Worm (Caenorhabditis elegans) whole organism, L1 larva: ENCODE measurements around the gene srh-159.
A peak's percentile ranks its signal among the peaks of the same experiment; 100 is the strongest.

Source experiments
- F16B12.6 ChIP-seq: fragments of 150-350 bp; optimal IDR thresholded peaks from 2 replicates; lab custom pipeline; 2014; ENCODE audit warnings: missing biosample characterization, missing genetic modification characterization
- alr-1 ChIP-seq: fragments of 200-800 bp; sonication (Bioruptor generic); optimal IDR thresholded peaks from 2 replicates; lab custom pipeline; 2018; ENCODE audit warnings: borderline replicate concordance, mild to moderate bottlenecking, missing genetic modification characterization, missing compliant biosample characterization
- ceh-90 ChIP-seq: sonication (generic microtip); optimal IDR thresholded peaks from 2 replicates; lab custom pipeline; 2016; ENCODE audit warnings: missing genetic modification characterization, missing compliant biosample characterization
- ces-1 ChIP-seq: fragments of 150-350 bp; optimal IDR thresholded peaks from 2 replicates; lab custom pipeline; 2014; ENCODE audit warnings: missing biosample characterization, missing genetic modification reagents, missing genetic modification characterization
- efl-3 ChIP-seq: fragments of 200-800 bp; sonication (Bioruptor generic); optimal IDR thresholded peaks from 2 replicates; lab custom pipeline; 2018; ENCODE audit warnings: mild to moderate bottlenecking, missing genetic modification characterization, missing compliant biosample characterization
- egl-13 ChIP-seq: sonication (generic microtip); optimal IDR thresholded peaks from 2 replicates; lab custom pipeline; 2016; ENCODE audit warnings: missing genotype, missing genetic modification reagents, missing genetic modification characterization, missing compliant biosample characterization
- ets-5 ChIP-seq: fragments of 200-800 bp; sonication (Bioruptor generic); IDR thresholded peaks from 2 replicates; pipeline ENCODE4 v1.3.6; 2022; ENCODE audit warnings: missing genetic modification characterization, missing compliant biosample characterization
- fkh-10 ChIP-seq: sonication (generic microtip); optimal IDR thresholded peaks from 2 replicates; lab custom pipeline; 2017; ENCODE audit warnings: missing biosample characterization, missing genetic modification reagents, missing genetic modification characterization
- grh-1 ChIP-seq: fragments of 200-800 bp; sonication (Bioruptor generic); IDR thresholded peaks from 2 replicates; pipeline ENCODE4 v1.3.6; 2022; ENCODE audit warnings: missing genetic modification reagents, missing genetic modification characterization, missing compliant biosample characterization
- hlh-4 ChIP-seq: sonication (generic microtip); optimal IDR thresholded peaks from 2 replicates; lab custom pipeline; 2016; ENCODE audit warnings: mild to moderate bottlenecking, missing genetic modification characterization, missing compliant biosample characterization
- lin-13 ChIP-seq: fragments of 150-350 bp; optimal IDR thresholded peaks from 2 replicates; lab custom pipeline; 2014; ENCODE audit warnings: missing biosample characterization, missing genetic modification reagents, missing genetic modification characterization
- lin-14 ChIP-seq: fragments of 200-800 bp; sonication (Bioruptor generic); optimal IDR thresholded peaks from 2 replicates; lab custom pipeline; 2018; ENCODE audit warnings: mild to moderate bottlenecking, missing genetic modification characterization, moderate library complexity, missing compliant biosample characterization
- lin-15B ChIP-seq: fragments of 150-350 bp; sonication (generic microtip); optimal IDR thresholded peaks from 3 replicates; lab custom pipeline; 2014; ENCODE audit warnings: missing biosample characterization, missing genetic modification characterization
- lin-35 ChIP-seq, 2 experiments: fragments of 150-350 bp; optimal IDR thresholded peaks; 2 replicates each; lab custom pipeline; 2014; ENCODE audit warnings: missing biosample characterization in 2 of 2, missing genetic modification characterization in 2 of 2, missing genetic modification reagents in 2 of 2
- lsy-2 ChIP-seq, 2 experiments: fragments of 150-350 bp; optimal IDR thresholded peaks; 2 replicates each; lab custom pipeline; 2014; ENCODE audit warnings: missing biosample characterization in 2 of 2, missing genetic modification characterization in 2 of 2
- nhr-12 ChIP-seq: sonication (generic microtip); optimal IDR thresholded peaks from 2 replicates; lab custom pipeline; 2017; ENCODE audit warnings: missing biosample characterization, missing genetic modification characterization
- nhr-19 ChIP-seq: fragments of 200-800 bp; sonication (Bioruptor generic); conservative IDR thresholded peaks from 2 replicates; pipeline ENCODE4 v1.3.6; 2022; ENCODE audit warnings: missing genetic modification characterization, missing compliant biosample characterization
- nhr-47 ChIP-seq: sonication (generic microtip); optimal IDR thresholded peaks from 2 replicates; lab custom pipeline; 2016; ENCODE audit warnings: mild to moderate bottlenecking, missing genetic modification characterization, moderate library complexity, missing compliant biosample characterization
- nhr-84 ChIP-seq: sonication (generic microtip); optimal IDR thresholded peaks from 2 replicates; lab custom pipeline; 2017; ENCODE audit warnings: missing biosample characterization, missing genetic modification characterization
- rnt-1 ChIP-seq: sonication (generic microtip); optimal IDR thresholded peaks from 2 replicates; lab custom pipeline; 2016; ENCODE audit warnings: mild to moderate bottlenecking, missing genetic modification characterization, moderate library complexity, missing compliant biosample characterization
- skn-1 ChIP-seq: fragments of 150-350 bp; optimal IDR thresholded peaks from 2 replicates; lab custom pipeline; 2014; ENCODE audit warnings: missing biosample characterization, missing genetic modification characterization
- snpc-4 ChIP-seq: fragments of 150-350 bp; optimal IDR thresholded peaks from 2 replicates; lab custom pipeline; 2014; ENCODE audit warnings: missing biosample characterization, missing genetic modification characterization
- snu-23 ChIP-seq: sonication (generic microtip); optimal IDR thresholded peaks from 2 replicates; lab custom pipeline; 2016; ENCODE audit warnings: missing genetic modification characterization, missing compliant biosample characterization
- sptf-1 ChIP-seq: fragments of 150-350 bp; optimal IDR thresholded peaks from 2 replicates; lab custom pipeline; 2014; ENCODE audit warnings: missing biosample characterization, missing genetic modification characterization
- swsn-7 ChIP-seq: sonication (generic microtip); optimal IDR thresholded peaks from 2 replicates; lab custom pipeline; 2016; ENCODE audit warnings: missing genetic modification characterization, missing compliant biosample characterization
- tbx-2 ChIP-seq: sonication (generic microtip); optimal IDR thresholded peaks from 2 replicates; lab custom pipeline; 2016; ENCODE audit warnings: missing genetic modification characterization, missing compliant biosample characterization
- tlp-1 ChIP-seq: fragments of 150-350 bp; optimal IDR thresholded peaks from 2 replicates; lab custom pipeline; 2014; ENCODE audit warnings: missing biosample characterization, missing genetic modification characterization
- unc-62 ChIP-seq: fragments of 150-350 bp; optimal IDR thresholded peaks from 2 replicates; lab custom pipeline; 2014; ENCODE audit warnings: missing biosample characterization, missing genetic modification reagents, missing genetic modification characterization
- unc-98 ChIP-seq: fragments of 200-800 bp; sonication (Bioruptor generic); IDR thresholded peaks from 2 replicates; pipeline ENCODE4 v1.3.6; 2022; ENCODE audit warnings: missing genetic modification characterization, missing compliant biosample characterization
- vab-15 ChIP-seq: sonication (generic microtip); optimal IDR thresholded peaks from 2 replicates; lab custom pipeline; 2017; ENCODE audit warnings: missing genotype, mild to moderate bottlenecking, missing genetic modification characterization, missing compliant biosample characterization
- zag-1 ChIP-seq: fragments of 150-350 bp; optimal IDR thresholded peaks from 2 replicates; lab custom pipeline; 2014; ENCODE audit warnings: missing biosample characterization, missing genetic modification characterization
- ztf-11 ChIP-seq, 2 experiments: sonication (generic microtip); optimal IDR thresholded peaks; 2 replicates each; lab custom pipeline; 2016 to 2017; ENCODE audit warnings: missing genetic modification characterization in 2 of 2, missing biosample characterization in 1 of 2, missing compliant biosample characterization in 1 of 2
- ztf-4 ChIP-seq: fragments of 150-350 bp; optimal IDR thresholded peaks from 2 replicates; lab custom pipeline; 2014; ENCODE audit warnings: missing biosample characterization, missing genetic modification characterization

srh-159 gene

ce11 chrV:17171551-17171950, 10.6 kb upstream of the srh-159 start, which contains the start of gene srbc-26:
Gene srbc-26 (plus strand): TSS chrV:17171851.
- TF ChIP-seq snpc-4 (tag; lab: Kevin White, UChicago) (no peak), tbx-2 (tag; lab: Kevin White, UChicago) (no peak), swsn-7 (tag; lab: Kevin White, UChicago) (no peak), ets-5 (GFP tag; lab: Robert Waterston, UW) (no peak)

- TF ChIP-seq ces-1 (no peak), F16B12.6 (tag; lab: Kevin White, UChicago) (no peak), vab-15 (tag; lab: Kevin White, UChicago) (no peak), nhr-19 (GFP tag; lab: Robert Waterston, UW) (no peak), ztf-4 (tag; lab: Kevin White, UChicago) (no peak), ztf-11 (tag; optimal IDR thresholded peaks at IDR 0.05; lab: Kevin White, UChicago) (no peak), lin-13 (no peak), alr-1 (tag; lab: Kevin White, UChicago) (no peak), snpc-4 (tag; lab: Kevin White, UChicago) (no peak), skn-1 (tag; lab: Kevin White, UChicago) (no peak), nhr-47 (tag; lab: Kevin White, UChicago) (no peak), sptf-1 (tag; lab: Kevin White, UChicago) (no peak), nhr-12 (tag; lab: Kevin White, UChicago) (no peak), unc-62 (GFP tag; lab: Kevin White, UChicago) (no peak), snu-23 (no peak), lin-35 (GFP tag; optimal IDR thresholded peaks at IDR 0.05; lab: Kevin White, UChicago) (no peak), lin-15B (tag; lab: Kevin White, UChicago) (no peak)
Measured at ce11 chrV:17173738-17174137, 8.4 kb upstream of the srh-159 start, which contains the start of gene srbc-25. Gene srbc-25 (plus strand): TSS chrV:17174038.

DNA sequence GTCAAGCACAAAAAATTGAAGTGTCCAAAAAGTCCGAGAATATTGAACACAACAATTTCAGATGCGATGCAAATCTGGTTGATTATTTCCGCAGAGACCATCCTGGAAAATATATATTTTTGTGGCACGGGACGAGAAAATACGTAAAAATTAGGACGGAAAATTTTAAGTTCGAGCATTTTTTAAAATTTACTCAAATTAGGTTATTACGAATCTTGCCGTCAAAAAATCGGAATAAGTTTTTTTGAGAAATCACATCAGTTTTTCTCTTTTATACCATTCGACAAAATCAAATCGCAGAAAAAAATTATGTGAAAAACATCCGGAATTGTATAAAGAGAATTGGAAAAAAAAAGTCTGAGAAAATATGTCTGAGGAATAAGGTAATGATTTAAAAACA, 4.2 kb upstream of the srh-159 start, which contains the start of gene srsx-1:
TSS of gene srsx-1 (minus strand) at position 101 of the 400 bp plus-strand sequence.
- TF ChIP-seq lin-14 (GFP tag; lab: Kevin White, UChicago) (no peak), fkh-10 (no peak), sptf-1 (tag; lab: Kevin White, UChicago) (no peak), egl-13 (tag; lab: Kevin White, UChicago) (no peak), nhr-12 (tag; lab: Kevin White, UChicago) (no peak), lsy-2 (tag; optimal IDR thresholded peaks at IDR 0.05; lab: Kevin White, UChicago) (no peak)

- no peak for TF ChIP-seq tlp-1
- TF ChIP-seq hlh-4 (tag; lab: Kevin White, UChicago): peak; percentile 45
Measured at ce11 chrV:17178457-17178856, 3.7 kb upstream of the srh-159 start, which contains the start of gene srh-174. Gene srh-174 (plus strand): TSS chrV:17178757.

- TF ChIP-seq nhr-84 (tag; lab: Kevin White, UChicago) (no peak), efl-3 (GFP tag; lab: Kevin White, UChicago) (no peak), ets-5 (GFP tag; lab: Robert Waterston, UW) (no peak)
Measured at ce11 chrV:17190399-17190798, 8.3 kb downstream of the srh-159 start, which contains the start of gene str-199. Gene str-199 (minus strand): TSS chrV:17190499.

DNA sequence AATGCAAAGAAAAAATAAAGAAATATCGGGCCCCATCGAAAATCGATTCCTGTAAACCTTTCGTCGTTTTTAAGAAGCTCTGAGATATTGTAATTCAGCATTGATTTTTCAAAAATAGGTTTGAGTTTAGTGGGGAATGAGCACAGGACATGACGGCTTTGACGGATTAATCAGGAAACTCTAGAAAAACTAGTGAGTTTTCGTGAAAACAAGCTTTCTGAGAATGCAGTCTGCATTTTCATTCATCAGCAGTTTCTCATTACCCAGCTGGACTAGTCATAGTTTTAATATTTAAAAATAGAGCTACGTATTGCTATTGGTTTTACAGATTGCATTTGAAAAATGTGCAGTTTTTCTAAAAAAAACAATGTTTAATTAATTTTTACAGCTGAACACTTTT, 10.1 kb downstream of the srh-159 start, which contains the start of gene srz-47:
TSS of gene srz-47 (minus strand) at position 101 of the 400 bp plus-strand sequence.
- TF ChIP-seq ztf-11 (tag; optimal IDR thresholded peaks at IDR 0.05; lab: Kevin White, UChicago): no peak
- peak; percentile 29 for TF ChIP-seq hlh-4 (tag; lab: Kevin White, UChicago)
- no peak for TF ChIP-seq ceh-90 (tag; lab: Kevin White, UChicago)
- no peak for TF ChIP-seq nhr-47 (tag; lab: Kevin White, UChicago)
- TF ChIP-seq grh-1: no peak
- no peak for TF ChIP-seq zag-1
- TF ChIP-seq rnt-1 (tag; lab: Kevin White, UChicago): no peak
- TF ChIP-seq unc-98: no peak
- TF ChIP-seq, all 84 proteins: peak for 1
